Worm (Caenorhabditis elegans) whole organism, mixed stage, embryonic: ENCODE data around the gene T13C5.10.

ENCODE experiments used
- M03D4.4 ChIP-seq: sonication (generic microtip); optimal IDR thresholded peaks from 2 replicates; lab custom pipeline; 2017; ENCODE audit warnings: mild to moderate bottlenecking, missing genetic modification characterization, missing compliant biosample characterization
- bed-3 ChIP-seq: fragments of 200-800 bp; sonication (Bioruptor generic); optimal IDR thresholded peaks from 3 replicates; lab custom pipeline; 2018; ENCODE audit warnings: mild to moderate bottlenecking, missing genetic modification characterization, moderate library complexity, missing compliant biosample characterization
- blmp-1 ChIP-seq: fragments of 150-350 bp; optimal IDR thresholded peaks from 2 replicates; lab custom pipeline; 2014; ENCODE audit warnings: missing biosample characterization, missing genetic modification characterization
- ceh-39 ChIP-seq: fragments of 150-350 bp; optimal IDR thresholded peaks from 2 replicates; lab custom pipeline; 2014; ENCODE audit warnings: missing biosample characterization, missing genetic modification characterization
- ceh-43 ChIP-seq: fragments of 200-800 bp; sonication (Bioruptor generic); optimal IDR thresholded peaks from 2 replicates; lab custom pipeline; 2018; ENCODE audit warnings: mild to moderate bottlenecking, missing genetic modification characterization, moderate library complexity, missing compliant biosample characterization
- ceh-83 ChIP-seq: fragments of 200-800 bp; sonication (Bioruptor generic); optimal IDR thresholded peaks from 2 replicates; lab custom pipeline; 2018; ENCODE audit warnings: mild to moderate bottlenecking, missing genetic modification characterization, missing compliant biosample characterization
- ces-1 ChIP-seq: fragments of 150-350 bp; optimal IDR thresholded peaks from 2 replicates; lab custom pipeline; 2014; ENCODE audit warnings: missing biosample characterization, missing genetic modification reagents, missing genetic modification characterization
- cnd-1 ChIP-seq: fragments of 200-800 bp; sonication (Bioruptor generic); optimal IDR thresholded peaks from 2 replicates; lab custom pipeline; 2018; ENCODE audit warnings: mild to moderate bottlenecking, missing genetic modification characterization, missing compliant biosample characterization
- drap-1 ChIP-seq: fragments of 200-800 bp; sonication (Bioruptor generic); optimal IDR thresholded peaks from 3 replicates; lab custom pipeline; 2018; ENCODE audit warnings: mild to moderate bottlenecking, missing genetic modification characterization, missing compliant biosample characterization
- elt-1 ChIP-seq: sonication (generic microtip); optimal IDR thresholded peaks from 2 replicates; lab custom pipeline; 2017; ENCODE audit warnings: missing genetic modification characterization, mild to moderate bottlenecking, missing compliant biosample characterization, antibody characterized with exemption, moderate library complexity, borderline replicate concordance; ENCODE audit not compliant: insufficient read depth
- elt-3 ChIP-seq: fragments of 150-350 bp; optimal IDR thresholded peaks from 2 replicates; lab custom pipeline; 2014; ENCODE audit warnings: missing biosample characterization, missing genetic modification characterization
- flh-1 ChIP-seq: fragments of 200-800 bp; sonication (Bioruptor generic); optimal IDR thresholded peaks from 2 replicates; lab custom pipeline; 2018; ENCODE audit warnings: mild to moderate bottlenecking, missing genetic modification characterization, moderate library complexity, missing compliant biosample characterization
- ham-2 ChIP-seq: fragments of 200-800 bp; sonication (Bioruptor generic); optimal IDR thresholded peaks from 2 replicates; lab custom pipeline; 2018; ENCODE audit warnings: mild to moderate bottlenecking, missing genetic modification characterization, missing compliant biosample characterization
- hlh-1 ChIP-seq: fragments of 150-350 bp; optimal IDR thresholded peaks from 2 replicates; lab custom pipeline; 2014; ENCODE audit warnings: missing biosample characterization, missing genetic modification reagents, missing genetic modification characterization
- lin-13 ChIP-seq: fragments of 150-350 bp; optimal IDR thresholded peaks from 2 replicates; lab custom pipeline; 2014; ENCODE audit warnings: missing biosample characterization, missing genetic modification characterization
- lin-32 ChIP-seq: fragments of 200-800 bp; sonication (Bioruptor generic); optimal IDR thresholded peaks from 2 replicates; lab custom pipeline; 2018; ENCODE audit warnings: mild to moderate bottlenecking, missing genetic modification characterization, missing compliant biosample characterization
- lsy-2 ChIP-seq: fragments of 150-350 bp; optimal IDR thresholded peaks from 2 replicates; lab custom pipeline; 2014; ENCODE audit warnings: missing biosample characterization, missing genetic modification characterization
- mab-5 ChIP-seq: fragments of 150-350 bp; optimal IDR thresholded peaks from 2 replicates; lab custom pipeline; 2014; ENCODE audit warnings: missing biosample characterization, missing genetic modification characterization
- mep-1 ChIP-seq: fragments of 150-350 bp; optimal IDR thresholded peaks from 2 replicates; lab custom pipeline; 2017; ENCODE audit warnings: missing biosample characterization, missing genetic modification reagents, missing genetic modification characterization, inconsistent platforms
- mls-2 ChIP-seq: sonication (generic microtip); optimal IDR thresholded peaks from 2 replicates; lab custom pipeline; 2016; ENCODE audit warnings: mild to moderate bottlenecking, missing genetic modification characterization, moderate library complexity, missing compliant biosample characterization
- nhr-12 ChIP-seq: fragments of 150-350 bp; optimal IDR thresholded peaks from 2 replicates; lab custom pipeline; 2014; ENCODE audit warnings: missing biosample characterization, missing genetic modification characterization
- nhr-2 ChIP-seq: fragments of 150-350 bp; optimal IDR thresholded peaks from 2 replicates; lab custom pipeline; 2014; ENCODE audit warnings: missing biosample characterization, missing genetic modification characterization
- nhr-237 ChIP-seq: fragments of 150-350 bp; optimal IDR thresholded peaks from 2 replicates; lab custom pipeline; 2014; ENCODE audit warnings: missing biosample characterization, missing genetic modification characterization
- nhr-28 ChIP-seq: fragments of 150-350 bp; optimal IDR thresholded peaks from 2 replicates; lab custom pipeline; 2014; ENCODE audit warnings: missing biosample characterization, missing genetic modification characterization
- nhr-76 ChIP-seq: sonication (generic microtip); optimal IDR thresholded peaks from 2 replicates; lab custom pipeline; 2017; ENCODE audit warnings: missing biosample characterization, missing genetic modification characterization
- pha-4 ChIP-seq: fragments of 150-350 bp; optimal IDR thresholded peaks from 2 replicates; lab custom pipeline; 2018; ENCODE audit warnings: missing biosample characterization, missing genetic modification reagents, missing genetic modification characterization
- sem-2 ChIP-seq: fragments of 200-800 bp; sonication (Bioruptor generic); optimal IDR thresholded peaks from 2 replicates; lab custom pipeline; 2018; ENCODE audit warnings: mild to moderate bottlenecking, missing genetic modification characterization, missing compliant biosample characterization
- snpc-4 ChIP-seq: fragments of 150-350 bp; optimal IDR thresholded peaks from 2 replicates; lab custom pipeline; 2014; ENCODE audit warnings: missing biosample characterization, missing genetic modification characterization
- sptf-1 ChIP-seq: sonication (generic microtip); optimal IDR thresholded peaks from 2 replicates; lab custom pipeline; 2017; ENCODE audit warnings: mild to moderate bottlenecking, missing genetic modification characterization, moderate library complexity, missing compliant biosample characterization
- tbx-8 ChIP-seq: fragments of 200-800 bp; sonication (Bioruptor generic); optimal IDR thresholded peaks from 2 replicates; lab custom pipeline; 2018; ENCODE audit warnings: mild to moderate bottlenecking, missing genetic modification characterization, moderate library complexity, missing compliant biosample characterization
- unc-120 ChIP-seq: sonication (generic microtip); optimal IDR thresholded peaks from 2 replicates; lab custom pipeline; 2017; ENCODE audit warnings: missing genetic modification characterization, missing compliant biosample characterization; ENCODE audit not compliant: poor library complexity, severe bottlenecking
- unc-39 ChIP-seq: fragments of 150-350 bp; optimal IDR thresholded peaks from 2 replicates; lab custom pipeline; 2014; ENCODE audit warnings: missing biosample characterization, missing genetic modification characterization
- unc-62 ChIP-seq: fragments of 150-350 bp; optimal IDR thresholded peaks from 2 replicates; lab custom pipeline; 2014; ENCODE audit warnings: missing biosample characterization, missing genetic modification reagents, missing genetic modification characterization
- zip-8 ChIP-seq: fragments of 150-350 bp; optimal IDR thresholded peaks from 2 replicates; lab custom pipeline; 2014; ENCODE audit warnings: missing biosample characterization, missing genetic modification characterization
- ztf-11 ChIP-seq: fragments of 150-350 bp; optimal IDR thresholded peaks from 2 replicates; lab custom pipeline; 2014; ENCODE audit warnings: missing biosample characterization, missing genetic modification characterization

T13C5.10 gene

ce11 chrX:6221097-6221496 lies 33.1 kb downstream of the T13C5.10 start:
- TF ChIP-seq lin-13 (tag; lab: Kevin White, UChicago) = no peak
- TF ChIP-seq ham-2 = no peak
- TF ChIP-seq elt-3 = no peak
- no peak for TF ChIP-seq nhr-12 (tag; lab: Kevin White, UChicago)
- TF ChIP-seq snpc-4 (tag; lab: Kevin White, UChicago) = no peak
- TF ChIP-seq sem-2 = no peak
- no peak for TF ChIP-seq sptf-1 (tag; lab: Kevin White, UChicago)
- TF ChIP-seq flh-1 (GFP tag; lab: Kevin White, UChicago) = no peak
- TF ChIP-seq mab-5 = no peak
- TF ChIP-seq lsy-2 (tag; lab: Kevin White, UChicago) = no peak
- TF ChIP-seq lin-32 = no peak
- no peak for TF ChIP-seq ces-1 (GFP tag; lab: Kevin White, UChicago)
- TF ChIP-seq nhr-237 (tag; lab: Kevin White, UChicago) = no peak
- TF ChIP-seq M03D4.4 = no peak
- TF ChIP-seq nhr-28 = no peak
- no peak for TF ChIP-seq nhr-2 (tag; lab: Kevin White, UChicago)
- no peak for TF ChIP-seq blmp-1 (tag; lab: Kevin White, UChicago)
- TF ChIP-seq tbx-8 (GFP tag; lab: Kevin White, UChicago) = no peak

- TF ChIP-seq ces-1 (GFP tag; lab: Kevin White, UChicago) (no peak), mab-5 (peak; percentile 82), ceh-39 (no peak), unc-39 (tag; lab: Kevin White, UChicago) (no peak), nhr-2 (tag; lab: Kevin White, UChicago) (no peak), lsy-2 (tag; lab: Kevin White, UChicago) (no peak), flh-1 (GFP tag; lab: Kevin White, UChicago) (no peak), zip-8 (no peak), ham-2 (no peak), hlh-1 (tag; lab: Kevin White, UChicago) (peak; percentile 93), lin-13 (tag; lab: Kevin White, UChicago) (peak; percentile 28), pha-4 (tag; lab: Kevin White, UChicago) (no peak), sem-2 (no peak), elt-3 (no peak), sptf-1 (tag; lab: Kevin White, UChicago) (no peak), elt-1 (tag; lab: Kevin White, UChicago) (no peak), unc-120 (peak; percentile 72), mls-2 (no peak), unc-62 (GFP tag; lab: Kevin White, UChicago) (peak; percentile 96), snpc-4 (tag; lab: Kevin White, UChicago) (no peak), nhr-237 (tag; lab: Kevin White, UChicago) (no peak), tbx-8 (GFP tag; lab: Kevin White, UChicago) (no peak), nhr-28 (no peak), nhr-12 (tag; lab: Kevin White, UChicago) (no peak), mep-1 (tag; lab: Kevin White, UChicago) (no peak), bed-3 (no peak), ceh-83 (GFP tag; lab: Kevin White, UChicago) (no peak), drap-1 (GFP tag; lab: Kevin White, UChicago) (no peak), cnd-1 (tag; lab: Kevin White, UChicago) (peak; percentile 82), lin-32 (peak; percentile 28), nhr-76 (tag; lab: Kevin White, UChicago) (no peak), ceh-43 (GFP tag; lab: Kevin White, UChicago) (no peak), ztf-11 (no peak)
These were observed 36.9 kb downstream of the T13C5.10 start for ce11 chrX:6224841-6225240.

ce11 chrX:6230669-6231068 lies 42.7 kb downstream of the T13C5.10 start, which contains the start of gene lite-1:
TSS of gene lite-1 (minus strand) at chrX:6230769.
- TF ChIP-seq zip-8 (no peak), lin-13 (tag; lab: Kevin White, UChicago) (no peak), nhr-76 (tag; lab: Kevin White, UChicago) (no peak), sptf-1 (tag; lab: Kevin White, UChicago) (no peak), nhr-2 (tag; lab: Kevin White, UChicago) (no peak), unc-62 (GFP tag; lab: Kevin White, UChicago) (no peak)
